Fruit fly (Drosophila melanogaster) whole organism, embryonic: ENCODE data around the gene CG4730.

Source experiments
- Atf3 ChIP-seq: fragments of 200-800 bp; sonication (Bioruptor generic); optimal IDR thresholded peaks from 3 replicates; lab custom pipeline; 2016; ENCODE audit warnings: missing biosample characterization, missing genetic modification characterization
- Bteb2 ChIP-seq: fragments of 200-800 bp; sonication (Bioruptor generic); optimal IDR thresholded peaks from 2 replicates; lab custom pipeline; 2016; ENCODE audit warnings: missing biosample characterization, missing genetic modification characterization
- CG10959 ChIP-seq: fragments of 200-800 bp; sonication (Bioruptor generic); IDR thresholded peaks from 2 replicates; pipeline ENCODE4 v1.3.6; 2022; ENCODE audit warnings: missing biosample characterization, missing genetic modification characterization
- CG12391 ChIP-seq: fragments of 200-800 bp; sonication (Bioruptor generic); optimal IDR thresholded peaks from 3 replicates; lab custom pipeline; 2018; ENCODE audit warnings: missing biosample characterization, mild to moderate bottlenecking, missing genetic modification characterization, moderate library complexity
- CG13424 ChIP-seq: fragments of 200-800 bp; sonication (Bioruptor generic); optimal IDR thresholded peaks from 2 replicates; lab custom pipeline; 2019; ENCODE audit warnings: missing biosample characterization, mild to moderate bottlenecking, missing genetic modification characterization, moderate library complexity
- CG14014 ChIP-seq: fragments of 200-800 bp; sonication (Bioruptor generic); IDR thresholded peaks from 2 replicates; pipeline ENCODE4 v1.3.6; 2022; ENCODE audit warnings: missing biosample characterization, missing genetic modification characterization
- CG14667 ChIP-seq: fragments of 200-800 bp; sonication (Bioruptor generic); IDR thresholded peaks from 2 replicates; pipeline ENCODE4 v1.3.6; 2022; ENCODE audit warnings: missing biosample characterization, missing genetic modification characterization
- CG15479 ChIP-seq: fragments of 200-800 bp; sonication (Bioruptor generic); optimal IDR thresholded peaks from 3 replicates; lab custom pipeline; 2019; ENCODE audit warnings: missing biosample characterization, mild to moderate bottlenecking, missing genetic modification characterization, moderate library complexity
- CG16815 ChIP-seq: fragments of 200-800 bp; sonication (Bioruptor generic); optimal IDR thresholded peaks from 3 replicates; lab custom pipeline; 2017; ENCODE audit warnings: missing biosample characterization, mild to moderate bottlenecking, missing genetic modification characterization
- CG2199 ChIP-seq: fragments of 200-800 bp; sonication (Bioruptor generic); IDR thresholded peaks from 3 replicates; pipeline ENCODE4 v1.3.6; 2022; ENCODE audit warnings: missing biosample characterization, missing genetic modification characterization
- CG4820 ChIP-seq: fragments of 200-800 bp; sonication (Bioruptor generic); optimal IDR thresholded peaks from 3 replicates; lab custom pipeline; 2016; ENCODE audit warnings: missing biosample characterization, missing genetic modification characterization
- CG6813 ChIP-seq: fragments of 200-800 bp; sonication (Bioruptor generic); optimal IDR thresholded peaks from 2 replicates; lab custom pipeline; 2017; ENCODE audit warnings: missing biosample characterization, missing genetic modification characterization, mild to moderate bottlenecking, moderate library complexity, missing genetic modification reagents
- CG6854 ChIP-seq: fragments of 200-800 bp; sonication (Bioruptor generic); optimal IDR thresholded peaks from 3 replicates; lab custom pipeline; 2017; ENCODE audit warnings: missing biosample characterization, mild to moderate bottlenecking, missing genetic modification characterization
- CG7271 ChIP-seq: fragments of 200-800 bp; sonication (Bioruptor generic); optimal IDR thresholded peaks from 2 replicates; lab custom pipeline; 2018; ENCODE audit warnings: missing biosample characterization, mild to moderate bottlenecking, missing genetic modification characterization, moderate library complexity
- CG7839 ChIP-seq: fragments of 200-800 bp; sonication (Bioruptor generic); optimal IDR thresholded peaks from 3 replicates; lab custom pipeline; 2018; ENCODE audit warnings: missing biosample characterization, mild to moderate bottlenecking, missing genetic modification characterization, moderate library complexity
- CG7928 ChIP-seq: fragments of 200-800 bp; sonication (Bioruptor generic); optimal IDR thresholded peaks from 2 replicates; lab custom pipeline; 2017; ENCODE audit warnings: missing biosample characterization, mild to moderate bottlenecking, missing genetic modification characterization
- CG8089 ChIP-seq: fragments of 200-800 bp; sonication (Bioruptor generic); optimal IDR thresholded peaks from 3 replicates; lab custom pipeline; 2016; ENCODE audit warnings: missing biosample characterization, missing genetic modification characterization
- CHES-1-like ChIP-seq: fragments of 200-800 bp; sonication (Bioruptor generic); optimal IDR thresholded peaks from 2 replicates; lab custom pipeline; 2016; ENCODE audit warnings: missing biosample characterization, missing genetic modification characterization
- Dfd ChIP-seq, 2 experiments: fragments of >200 bp; optimal IDR thresholded peaks; 2 replicates each; lab custom pipeline; 2017; ENCODE audit warnings: missing biosample characterization in 2 of 2, missing genetic modification characterization in 2 of 2
- Ets65A ChIP-seq: fragments of 200-800 bp; sonication (Bioruptor generic); peaks from one replicate; lab custom pipeline; 2016; ENCODE audit warnings: missing biosample characterization, missing genetic modification characterization
- Med ChIP-seq: fragments of 200-800 bp; sonication (Bioruptor generic); peaks from one replicate; lab custom pipeline; 2016; ENCODE audit warnings: missing biosample characterization, missing genetic modification characterization, mild to moderate bottlenecking, inconsistent platforms, moderate library complexity
- NC2β ChIP-seq: fragments of 200-800 bp; sonication (Bioruptor generic); optimal IDR thresholded peaks from 2 replicates; lab custom pipeline; 2016; ENCODE audit warnings: missing biosample characterization, missing genetic modification characterization
- Oli ChIP-seq: fragments of 200-800 bp; sonication (Bioruptor generic); optimal IDR thresholded peaks from 2 replicates; lab custom pipeline; 2018; ENCODE audit warnings: missing biosample characterization, mild to moderate bottlenecking, missing genetic modification characterization, moderate library complexity
- Scr ChIP-seq: fragments of 200-800 bp; sonication (Bioruptor generic); IDR thresholded peaks from 2 replicates; pipeline ENCODE4 v1.3.6; 2022; ENCODE audit warnings: missing biosample characterization, missing genetic modification characterization; ENCODE audit not compliant: partially characterized antibody
- ap ChIP-seq: fragments of 200-800 bp; sonication (Bioruptor generic); IDR thresholded peaks from 2 replicates; pipeline ENCODE4 v1.3.6; 2022; ENCODE audit warnings: missing biosample characterization, missing genetic modification characterization
- ash1 ChIP-seq: fragments of 200-800 bp; sonication (Bioruptor generic); optimal IDR thresholded peaks from 2 replicates; lab custom pipeline; 2018; ENCODE audit warnings: missing biosample characterization, mild to moderate bottlenecking, missing genetic modification characterization
- ato ChIP-seq: fragments of 200-800 bp; sonication (Bioruptor generic); IDR thresholded peaks from 2 replicates; pipeline ENCODE4 v1.3.6; 2022; ENCODE audit warnings: missing biosample characterization, missing genetic modification characterization; ENCODE audit not compliant: partially characterized antibody
- br ChIP-seq: fragments of >200 bp; optimal IDR thresholded peaks from 2 replicates; lab custom pipeline; 2017
- chinmo ChIP-seq: fragments of 200-800 bp; sonication (Bioruptor generic); IDR thresholded peaks from 4 replicates; pipeline ENCODE4 v1.3.6; 2022; ENCODE audit warnings: missing biosample characterization, missing genetic modification characterization; ENCODE audit not compliant: partially characterized antibody
- chm ChIP-seq: fragments of 200-800 bp; sonication (Bioruptor generic); IDR thresholded peaks from 2 replicates; pipeline ENCODE4 v1.3.6; 2022; ENCODE audit warnings: missing biosample characterization, missing genetic modification characterization
- corto ChIP-seq: fragments of 200-800 bp; sonication (Bioruptor generic); optimal IDR thresholded peaks from 2 replicates; lab custom pipeline; 2016; ENCODE audit warnings: missing biosample characterization, mild to moderate bottlenecking, missing genetic modification characterization, moderate library complexity
- crp ChIP-seq, 2 experiments: fragments of 200-800 bp; sonication (Bioruptor generic); optimal IDR thresholded peaks; 2 replicates in 1 of 2; 3 replicates in 1 of 2; lab custom pipeline; 2017; ENCODE audit warnings: missing biosample characterization in 2 of 2, missing genetic modification characterization in 2 of 2, mild to moderate bottlenecking in 1 of 2, moderate library complexity in 1 of 2
- esg ChIP-seq: fragments of 200-800 bp; sonication (Bioruptor generic); conservative IDR thresholded peaks from 2 replicates; pipeline ENCODE4 v1.3.6; 2022; ENCODE audit warnings: missing biosample characterization, missing genetic modification characterization
- fu2 ChIP-seq: fragments of 200-800 bp; sonication (Bioruptor generic); optimal IDR thresholded peaks from 2 replicates; lab custom pipeline; 2016; ENCODE audit warnings: missing biosample characterization, missing genetic modification characterization
- gce ChIP-seq: fragments of 200-800 bp; sonication (Bioruptor generic); IDR thresholded peaks from 3 replicates; pipeline ENCODE4 v1.3.6; 2022; ENCODE audit warnings: missing biosample characterization, missing genetic modification characterization
- gcm ChIP-seq: fragments of 200-800 bp; sonication (Bioruptor generic); optimal IDR thresholded peaks from 2 replicates; lab custom pipeline; 2019; ENCODE audit warnings: missing biosample characterization, mild to moderate bottlenecking, missing genetic modification characterization, moderate library complexity
- gfzf ChIP-seq: fragments of 200-800 bp; sonication (Bioruptor generic); optimal IDR thresholded peaks from 2 replicates; lab custom pipeline; 2016; ENCODE audit warnings: missing biosample characterization, mild to moderate bottlenecking, missing genetic modification characterization, moderate library complexity
- inv ChIP-seq: fragments of 200-800 bp; sonication (Bioruptor generic); IDR thresholded peaks from 2 replicates; pipeline ENCODE4 v1.3.6; 2022; ENCODE audit warnings: missing biosample characterization, missing genetic modification characterization; ENCODE audit not compliant: partially characterized antibody
- lab ChIP-seq: fragments of 200-800 bp; sonication (Bioruptor generic); optimal IDR thresholded peaks from 3 replicates; lab custom pipeline; 2017; ENCODE audit warnings: missing biosample characterization, missing genetic modification characterization, mild to moderate bottlenecking, moderate library complexity, missing genetic modification reagents
- lbe ChIP-seq: fragments of 200-800 bp; sonication (Bioruptor generic); optimal IDR thresholded peaks from 2 replicates; lab custom pipeline; 2016; ENCODE audit warnings: missing biosample characterization, mild to moderate bottlenecking, missing genetic modification characterization
- seq ChIP-seq: fragments of 200-800 bp; sonication (Bioruptor generic); IDR thresholded peaks from 2 replicates; pipeline ENCODE4 v1.3.6; 2022; ENCODE audit warnings: missing biosample characterization, missing genetic modification characterization
- slou ChIP-seq: fragments of 200-800 bp; sonication (Bioruptor generic); optimal IDR thresholded peaks from 3 replicates; lab custom pipeline; 2016; ENCODE audit warnings: missing biosample characterization, missing genetic modification characterization
- sug ChIP-seq: fragments of 200-800 bp; optimal IDR thresholded peaks from 2 replicates; lab custom pipeline; 2019; ENCODE audit warnings: missing biosample characterization, mild to moderate bottlenecking, missing genetic modification characterization, moderate library complexity
- trem ChIP-seq: fragments of 200-800 bp; optimal IDR thresholded peaks from 3 replicates; lab custom pipeline; 2019; ENCODE audit warnings: missing biosample characterization, mild to moderate bottlenecking, missing genetic modification characterization, moderate library complexity
- unpg ChIP-seq: fragments of 200-800 bp; sonication (Bioruptor generic); optimal IDR thresholded peaks from 3 replicates; lab custom pipeline; 2018; ENCODE audit warnings: missing biosample characterization, mild to moderate bottlenecking, missing genetic modification characterization, moderate library complexity
- vfl ChIP-seq: fragments of 200-800 bp; sonication (Bioruptor generic); optimal IDR thresholded peaks from 2 replicates; lab custom pipeline; 2016; ENCODE audit warnings: missing biosample characterization, missing genetic modification characterization

The CG4730 gene

DNA sequence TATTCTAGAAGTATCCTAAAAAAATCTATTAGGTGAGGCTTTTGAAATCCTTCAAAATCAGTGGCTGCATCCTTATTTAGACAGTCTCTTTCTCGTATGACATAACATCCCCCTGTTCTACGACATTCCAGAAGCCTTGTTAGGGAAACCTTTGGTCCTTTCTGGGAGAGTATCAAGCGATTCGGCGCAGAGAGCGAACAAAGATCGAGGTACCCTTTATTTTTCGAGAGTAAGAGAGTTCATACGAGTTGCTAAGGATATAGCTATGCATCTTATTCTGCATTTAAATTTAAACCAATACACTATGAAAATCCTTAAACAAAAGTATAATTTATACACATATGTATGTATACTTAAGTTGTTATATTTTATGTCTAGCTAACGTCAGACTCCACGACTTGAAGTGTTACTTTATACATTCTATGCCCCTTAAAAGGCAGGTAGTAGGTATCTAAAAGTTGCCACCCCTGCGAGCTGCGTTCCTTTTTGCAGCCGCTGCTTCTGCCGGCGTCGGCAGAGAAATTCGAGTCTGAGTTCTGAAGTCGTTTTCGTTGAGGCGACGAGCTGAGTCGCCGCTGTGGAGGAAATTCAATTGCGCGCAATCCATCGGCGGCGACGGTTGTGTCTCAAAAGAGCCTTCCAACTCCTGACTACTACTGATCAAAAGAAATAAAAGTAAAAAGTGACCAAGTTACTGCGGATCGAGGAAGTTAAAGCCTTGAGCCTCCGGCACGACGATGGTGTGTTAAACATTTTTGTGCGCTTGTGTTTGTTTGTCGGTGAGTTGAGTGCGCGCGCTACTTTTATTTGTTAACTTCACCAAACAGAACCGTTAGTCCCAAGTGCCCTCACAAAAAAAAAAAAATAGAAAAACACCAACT is 40.9 kb downstream of the CG4730 start, which contains the start of gene jigr1 (continued):
- TF ChIP-seq Dfd (GFP tag; optimal IDR thresholded peaks at IDR 0.05; lab: Kevin White, UChicago): no peak
- no peak for TF ChIP-seq ap
- TF ChIP-seq ash1 (GFP tag; lab: Kevin White, UChicago): no peak
- TF ChIP-seq CG12391 (tag; lab: Kevin White, UChicago): peak; percentile 65
- no peak for TF ChIP-seq unpg (GFP tag; lab: Kevin White, UChicago)
- TF ChIP-seq NC2β (GFP tag; lab: Kevin White, UChicago): no peak
- no peak for TF ChIP-seq Scr
- no peak for TF ChIP-seq br (lab: Kevin White, UChicago)
- TF ChIP-seq CG13424 (tag; lab: Kevin White, UChicago): peak; percentile 19
- peak; percentile 79 for TF ChIP-seq CG2199 (GFP tag; lab: Robert Waterston, UW)
- TF ChIP-seq Bteb2 (GFP tag; lab: Kevin White, UChicago): no peak
- TF ChIP-seq slou (GFP tag; lab: Kevin White, UChicago): no peak
- peak; percentile 63 for TF ChIP-seq CG7271 (tag; lab: Kevin White, UChicago)
- TF ChIP-seq CG4820 (GFP tag; lab: Kevin White, UChicago): peak; percentile 19
- TF ChIP-seq chinmo (GFP tag; lab: Robert Waterston, UW): no peak
- TF ChIP-seq Med (GFP tag; lab: Kevin White, UChicago): peak; percentile 69
- no peak for TF ChIP-seq CHES-1-like (GFP tag; lab: Kevin White, UChicago)
- no peak for TF ChIP-seq esg
- peak; percentile 27 for TF ChIP-seq corto (GFP tag; lab: Kevin White, UChicago)
- TF ChIP-seq ato (GFP tag; lab: Robert Waterston, UW): no peak
- no peak for TF ChIP-seq CG6854

DNA sequence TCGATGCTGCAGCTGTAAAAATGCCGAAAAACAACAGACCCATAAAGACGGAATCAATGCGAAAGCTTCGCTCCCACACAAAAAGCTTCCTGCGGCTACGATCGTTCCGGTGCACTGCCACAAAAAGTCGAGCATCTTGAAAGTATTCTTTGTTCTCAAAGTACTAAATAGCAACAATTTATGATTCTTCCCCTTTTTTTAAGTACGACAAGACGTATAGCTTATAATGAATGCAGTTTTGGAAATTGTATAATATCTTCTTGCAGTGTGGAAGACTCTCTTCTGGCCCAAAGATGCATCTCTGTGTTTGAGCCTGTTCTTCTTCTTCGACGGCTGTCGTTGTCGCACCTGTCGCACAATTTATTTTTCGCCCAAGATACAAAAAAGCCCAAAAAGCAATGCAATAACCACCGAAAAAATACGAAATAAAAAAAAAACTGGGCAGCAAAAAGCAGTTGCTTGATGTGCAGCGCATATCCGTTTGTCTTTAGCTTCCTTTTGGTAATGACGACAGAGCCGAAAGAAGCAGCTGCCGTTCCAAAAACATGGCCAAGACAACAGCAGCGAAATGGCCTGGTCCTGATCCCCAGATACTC is 44.5 kb downstream of the CG4730 start:
- no peak for TF ChIP-seq chm (GFP tag; lab: Robert Waterston, UW)
- TF ChIP-seq Oli (tag; lab: Kevin White, UChicago): no peak
- peak; percentile 60 for TF ChIP-seq lbe (GFP tag; lab: Kevin White, UChicago)
- TF ChIP-seq Ets65A (GFP tag; lab: Kevin White, UChicago): peak; percentile 2
- TF ChIP-seq corto (GFP tag; lab: Kevin White, UChicago): peak; percentile 83
- TF ChIP-seq CG14014 (GFP tag; lab: Robert Waterston, UW): no peak

DNA sequence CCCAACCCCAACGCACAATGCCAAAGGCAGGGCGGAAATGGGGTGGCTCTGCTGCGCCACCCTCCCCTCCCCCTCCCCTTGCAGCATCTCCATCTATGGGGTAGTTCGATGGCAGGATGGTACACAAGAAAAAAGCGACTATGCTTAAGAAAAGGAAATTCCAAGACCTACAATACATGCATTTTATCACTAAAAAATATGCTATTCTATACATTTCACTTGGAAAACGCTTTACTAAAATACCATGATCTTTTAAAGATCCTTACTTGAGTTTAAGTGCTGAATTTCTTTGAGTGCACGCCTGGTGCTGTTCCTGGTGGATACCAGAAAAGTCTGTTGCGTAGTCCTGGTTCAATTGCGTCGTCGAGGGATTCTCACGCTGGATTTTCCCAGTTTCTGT is 47.4 kb downstream of the CG4730 start:
- TF ChIP-seq CG16815 (GFP tag; lab: Kevin White, UChicago) (peak; percentile 33), crp (GFP tag; optimal IDR thresholded peaks at IDR 0.05; lab: Kevin White, UChicago) (peak in 1 of 2 experiments; percentile 1), CG6813 (peak; percentile 50), CG15479 (GFP tag; lab: Kevin White, UChicago) (no peak), seq (peak; percentile 70), gfzf (GFP tag; lab: Kevin White, UChicago) (no peak), vfl (GFP tag; lab: Kevin White, UChicago) (peak; percentile 36), trem (tag; lab: Kevin White, UChicago) (peak; percentile 38), CG10959 (GFP tag; lab: Robert Waterston, UW) (no peak), gce (GFP tag; lab: Robert Waterston, UW) (0 out of 3 replicates have a peak, but pooled peaks have one; percentile 17), CG8089 (peak; percentile 23), fu2 (peak; percentile 25), lab (GFP tag; lab: Kevin White, UChicago) (peak; percentile 87), CG7839 (tag; lab: Kevin White, UChicago) (peak; percentile 74), Atf3 (GFP tag; lab: Kevin White, UChicago) (peak; percentile 11), gcm (GFP tag; lab: Kevin White, UChicago) (peak; percentile 44), inv (no peak), CG7928 (no peak), CG14667 (GFP tag; lab: Robert Waterston, UW) (peak; percentile 44), sug (tag; lab: Kevin White, UChicago) (peak; percentile 29), Dfd (GFP tag; optimal IDR thresholded peaks at IDR 0.05; lab: Kevin White, UChicago) (no peak)
